Fruit fly (Drosophila melanogaster) whole organism, prepupa: Measurements from ENCODE around the gene CG6083.
A peak's percentile ranks its signal among the peaks of the same experiment; 100 is the strongest.

Source experiments
- CG15336 ChIP-seq: fragments of 200-800 bp; sonication (Bioruptor generic); IDR thresholded peaks from 2 replicates; pipeline ENCODE4 v1.3.6; 2022; ENCODE audit warnings: missing biosample characterization, missing genetic modification characterization
- CG1621 ChIP-seq: fragments of 200-800 bp; sonication (Bioruptor generic); optimal IDR thresholded peaks from 3 replicates; lab custom pipeline; 2018; ENCODE audit warnings: missing biosample characterization, mild to moderate bottlenecking, missing genetic modification characterization
- CG4318 ChIP-seq: fragments of 200-800 bp; sonication (Bioruptor generic); optimal IDR thresholded peaks from 3 replicates; lab custom pipeline; 2017; ENCODE audit warnings: missing biosample characterization, mild to moderate bottlenecking, missing genetic modification characterization
- CG6808 ChIP-seq: fragments of 200-800 bp; sonication (Bioruptor generic); optimal IDR thresholded peaks from 3 replicates; lab custom pipeline; 2017; ENCODE audit warnings: missing biosample characterization, missing genetic modification characterization, mild to moderate bottlenecking, moderate library complexity, missing genetic modification reagents
- CG7368 ChIP-seq: fragments of 200-800 bp; sonication (Bioruptor generic); optimal IDR thresholded peaks from 3 replicates; lab custom pipeline; 2016; ENCODE audit warnings: missing biosample characterization, missing genetic modification characterization
- Ets21C ChIP-seq: fragments of 200-800 bp; sonication (Bioruptor generic); optimal IDR thresholded peaks from 3 replicates; lab custom pipeline; 2016; ENCODE audit warnings: missing biosample characterization, missing genetic modification characterization
- Hr39 ChIP-seq: fragments of 200-800 bp; sonication (Bioruptor generic); optimal IDR thresholded peaks from 2 replicates; lab custom pipeline; 2016; ENCODE audit warnings: missing biosample characterization, missing genetic modification characterization
- achi ChIP-seq: fragments of 200-800 bp; sonication (Bioruptor generic); optimal IDR thresholded peaks from 3 replicates; lab custom pipeline; 2016; ENCODE audit warnings: missing biosample characterization, missing genetic modification characterization
- dsx ChIP-seq: fragments of 200-800 bp; optimal IDR thresholded peaks from 3 replicates; lab custom pipeline; 2019; ENCODE audit warnings: missing biosample characterization, mild to moderate bottlenecking, missing genetic modification characterization, moderate library complexity; ENCODE audit not compliant: poor library complexity, severe bottlenecking
- fd85E ChIP-seq: fragments of 200-800 bp; sonication (Bioruptor generic); optimal IDR thresholded peaks from 3 replicates; lab custom pipeline; 2016; ENCODE audit warnings: missing biosample characterization, missing genetic modification characterization
- fkh ChIP-seq: fragments of 200-800 bp; sonication (Bioruptor generic); optimal IDR thresholded peaks from 3 replicates; lab custom pipeline; 2017; ENCODE audit warnings: missing biosample characterization, mild to moderate bottlenecking, missing genetic modification characterization, moderate library complexity
- ss ChIP-seq, 2 experiments: fragments of 200-800 bp; sonication (Bioruptor generic); optimal IDR thresholded peaks; 2 replicates in 1 of 2; 3 replicates in 1 of 2; lab custom pipeline; 2017 to 2018; ENCODE audit warnings: mild to moderate bottlenecking in 2 of 2, missing biosample characterization in 2 of 2, missing genetic modification characterization in 2 of 2, moderate library complexity in 1 of 2
- topi ChIP-seq: fragments of 200-800 bp; sonication (Bioruptor generic); optimal IDR thresholded peaks from 3 replicates; lab custom pipeline; 2016; ENCODE audit warnings: missing biosample characterization, missing genetic modification characterization

dm6 chr3L:11579919-11580318 is 46.0 kb downstream of the CG6083 start, which contains the start of gene CG43390:
- TF ChIP-seq ss (GFP tag; optimal IDR thresholded peaks at IDR 0.05; lab: Kevin White, UChicago) (no peak), Hr39 (GFP tag; lab: Kevin White, UChicago) (no peak), fkh (GFP tag; lab: Kevin White, UChicago) (peak; percentile 46), Ets21C (GFP tag; lab: Kevin White, UChicago) (no peak), CG15336 (GFP tag; lab: Robert Waterston, UW) (no peak), CG7368 (GFP tag; lab: Kevin White, UChicago) (no peak), fd85E (GFP tag; lab: Kevin White, UChicago) (no peak), CG4318 (no peak), dsx (GFP tag; lab: Kevin White, UChicago) (no peak), CG1621 (tag; lab: Kevin White, UChicago) (no peak), achi (GFP tag; lab: Kevin White, UChicago) (no peak), CG6808 (GFP tag; lab: Kevin White, UChicago) (no peak), topi (GFP tag; lab: Kevin White, UChicago) (no peak)
